Fruit fly (Drosophila melanogaster) whole organism, embryonic: ENCODE data around the gene 5-HT2B.

Experiments
- Atf6 ChIP-seq: fragments of 200-800 bp; sonication (Bioruptor generic); IDR thresholded peaks from 2 replicates; pipeline ENCODE4 v1.3.6; 2022; ENCODE audit warnings: missing biosample characterization, missing genetic modification characterization
- Blimp-1 ChIP-seq: fragments of 200-800 bp; sonication (Bioruptor generic); optimal IDR thresholded peaks from 3 replicates; lab custom pipeline; 2018; ENCODE audit warnings: missing biosample characterization, missing genetic modification characterization, mild to moderate bottlenecking, moderate library complexity, missing genetic modification reagents
- CG11085 ChIP-seq: fragments of 200-800 bp; sonication (Bioruptor generic); IDR thresholded peaks from 2 replicates; pipeline ENCODE4 v1.3.6; 2022; ENCODE audit warnings: missing biosample characterization, missing genetic modification characterization
- CG11695 ChIP-seq: fragments of 200-800 bp; sonication (Bioruptor generic); IDR thresholded peaks from 3 replicates; pipeline ENCODE4 v1.3.6; 2022; ENCODE audit warnings: missing biosample characterization, missing genetic modification characterization
- CG12155 ChIP-seq: fragments of 200-800 bp; sonication (Bioruptor generic); optimal IDR thresholded peaks from 3 replicates; lab custom pipeline; 2016; ENCODE audit warnings: missing biosample characterization, missing genetic modification characterization
- CG1233 ChIP-seq: fragments of 200-800 bp; sonication (Bioruptor generic); optimal IDR thresholded peaks from 4 replicates; lab custom pipeline; 2018; ENCODE audit warnings: missing biosample characterization, mild to moderate bottlenecking, missing genetic modification characterization
- CG18619 ChIP-seq: fragments of 200-800 bp; sonication (Bioruptor generic); optimal IDR thresholded peaks from 3 replicates; lab custom pipeline; 2017; ENCODE audit warnings: missing biosample characterization, mild to moderate bottlenecking, missing genetic modification characterization
- CG18764 ChIP-seq: fragments of 200-800 bp; sonication (Bioruptor generic); optimal IDR thresholded peaks from 3 replicates; lab custom pipeline; 2016; ENCODE audit warnings: missing biosample characterization, missing genetic modification characterization
- CG30020 ChIP-seq: fragments of 200-800 bp; optimal IDR thresholded peaks from 2 replicates; lab custom pipeline; 2019; ENCODE audit warnings: missing biosample characterization, mild to moderate bottlenecking, missing genetic modification characterization, moderate library complexity
- CG3995 ChIP-seq: fragments of 200-800 bp; sonication (Bioruptor generic); optimal IDR thresholded peaks from 3 replicates; lab custom pipeline; 2016; ENCODE audit warnings: missing biosample characterization, missing genetic modification characterization
- CG42726 ChIP-seq: fragments of 200-800 bp; sonication (Bioruptor generic); IDR thresholded peaks from 2 replicates; pipeline ENCODE4 v1.3.6; 2022; ENCODE audit warnings: missing biosample characterization, missing genetic modification characterization; ENCODE audit not compliant: partially characterized antibody
- CG7839 ChIP-seq: fragments of 200-800 bp; sonication (Bioruptor generic); optimal IDR thresholded peaks from 3 replicates; lab custom pipeline; 2018; ENCODE audit warnings: missing biosample characterization, mild to moderate bottlenecking, missing genetic modification characterization, moderate library complexity
- CG7963 ChIP-seq: fragments of 200-800 bp; sonication (Bioruptor generic); IDR thresholded peaks from 3 replicates; pipeline ENCODE4 v1.3.6; 2022; ENCODE audit warnings: missing biosample characterization, missing genetic modification characterization; ENCODE audit not compliant: partially characterized antibody
- CG8290 ChIP-seq, 3 experiments: fragments of 200-800 bp; sonication (Bioruptor generic); optimal IDR thresholded peaks; 2 replicates each; lab custom pipeline; 2016 to 2019; ENCODE audit warnings: missing biosample characterization in 3 of 3, missing genetic modification characterization in 3 of 3, mild to moderate bottlenecking in 2 of 3, moderate library complexity in 1 of 3
- CG8359 ChIP-seq: fragments of 200-800 bp; sonication (Bioruptor generic); optimal IDR thresholded peaks from 2 replicates; lab custom pipeline; 2017; ENCODE audit warnings: missing biosample characterization, mild to moderate bottlenecking, missing genetic modification characterization, borderline replicate concordance
- CG8765 ChIP-seq: fragments of 200-800 bp; sonication (Bioruptor generic); IDR thresholded peaks from 2 replicates; pipeline ENCODE4 v1.3.6; 2022; ENCODE audit warnings: missing biosample characterization, missing genetic modification characterization
- D ChIP-seq, 2 experiments: fragments of 200-800 bp in 1 of 2; fragments of >200 bp in 1 of 2; sonication (Bioruptor generic) in 1 of 2; optimal IDR thresholded peaks; 2 replicates in 1 of 2; 3 replicates in 1 of 2; lab custom pipeline; 2017; ENCODE audit warnings: mild to moderate bottlenecking in 1 of 2, missing biosample characterization in 1 of 2, missing genetic modification characterization in 1 of 2, missing genetic modification reagents in 1 of 2
- Dfd ChIP-seq, 2 experiments: fragments of >200 bp; optimal IDR thresholded peaks; 2 replicates each; lab custom pipeline; 2017; ENCODE audit warnings: missing biosample characterization in 2 of 2, missing genetic modification characterization in 2 of 2
- Dref ChIP-seq: fragments of 200-800 bp; sonication (Bioruptor generic); IDR thresholded peaks from 2 replicates; pipeline ENCODE4 v1.3.6; 2022; ENCODE audit warnings: missing biosample characterization, missing genetic modification characterization
- Meics ChIP-seq: fragments of 200-800 bp; sonication (Bioruptor generic); optimal IDR thresholded peaks from 2 replicates; lab custom pipeline; 2017; ENCODE audit warnings: missing biosample characterization, mild to moderate bottlenecking, missing genetic modification characterization
- Mrtf ChIP-seq: fragments of 200-800 bp; sonication (Bioruptor generic); IDR thresholded peaks from 3 replicates; pipeline ENCODE4 v1.3.6; 2022; ENCODE audit warnings: missing biosample characterization, missing genetic modification characterization
- NFAT ChIP-seq: fragments of 200-800 bp; sonication (Bioruptor generic); IDR thresholded peaks from 2 replicates; pipeline ENCODE4 v1.3.6; 2022; ENCODE audit warnings: missing biosample characterization, missing genetic modification characterization
- PHDP ChIP-seq: fragments of 200-800 bp; sonication (Bioruptor generic); optimal IDR thresholded peaks from 3 replicates; lab custom pipeline; 2018; ENCODE audit warnings: missing biosample characterization, mild to moderate bottlenecking, missing genetic modification characterization, moderate library complexity
- Side ChIP-seq: fragments of 200-800 bp; sonication (Bioruptor generic); optimal IDR thresholded peaks from 2 replicates; lab custom pipeline; 2016; ENCODE audit warnings: missing biosample characterization, missing genetic modification characterization
- Stat92E ChIP-seq, 3 experiments: fragments of >200 bp in 2 of 3; fragments of 200-800 bp in 1 of 3; sonication (Bioruptor generic) in 1 of 3; optimal IDR thresholded peaks; 2 replicates each; lab custom pipeline; 2017 to 2019; ENCODE audit warnings: missing biosample characterization in 3 of 3, missing genetic modification characterization in 3 of 3, mild to moderate bottlenecking in 1 of 3, moderate library complexity in 1 of 3
- Xbp1 ChIP-seq: fragments of 200-800 bp; sonication (Bioruptor generic); optimal IDR thresholded peaks from 3 replicates; lab custom pipeline; 2016; ENCODE audit warnings: missing biosample characterization, mild to moderate bottlenecking, missing genetic modification characterization
- ato ChIP-seq: fragments of 200-800 bp; sonication (Bioruptor generic); IDR thresholded peaks from 2 replicates; pipeline ENCODE4 v1.3.6; 2022; ENCODE audit warnings: missing biosample characterization, missing genetic modification characterization; ENCODE audit not compliant: partially characterized antibody
- bab2 ChIP-seq: fragments of 200-800 bp; sonication (Bioruptor generic); optimal IDR thresholded peaks from 2 replicates; lab custom pipeline; 2016; ENCODE audit warnings: missing biosample characterization, missing genetic modification characterization
- bowl ChIP-seq: fragments of 200-800 bp; sonication (Bioruptor generic); IDR thresholded peaks from 2 replicates; pipeline ENCODE4 v1.3.6; 2022; ENCODE audit warnings: missing biosample characterization, missing genetic modification characterization
- danr ChIP-seq: fragments of 200-800 bp; sonication (Bioruptor generic); IDR thresholded peaks from 2 replicates; pipeline ENCODE4 v1.3.6; 2022; ENCODE audit warnings: missing biosample characterization, missing genetic modification characterization
- dmrt11E ChIP-seq: fragments of 200-800 bp; sonication (Bioruptor generic); optimal IDR thresholded peaks from 3 replicates; lab custom pipeline; 2018; ENCODE audit warnings: missing biosample characterization, mild to moderate bottlenecking, missing genetic modification characterization, moderate library complexity
- dmrt99B ChIP-seq: fragments of 200-800 bp; sonication (Bioruptor generic); optimal IDR thresholded peaks from 2 replicates; lab custom pipeline; 2018; ENCODE audit warnings: missing biosample characterization, mild to moderate bottlenecking, missing genetic modification characterization, moderate library complexity
- ftz-f1 ChIP-seq: fragments of 200-800 bp; sonication (Bioruptor generic); optimal IDR thresholded peaks from 2 replicates; lab custom pipeline; 2016; ENCODE audit warnings: missing biosample characterization, missing genetic modification characterization
- gce ChIP-seq: fragments of 200-800 bp; sonication (Bioruptor generic); IDR thresholded peaks from 3 replicates; pipeline ENCODE4 v1.3.6; 2022; ENCODE audit warnings: missing biosample characterization, missing genetic modification characterization
- gcm ChIP-seq: fragments of 200-800 bp; sonication (Bioruptor generic); optimal IDR thresholded peaks from 2 replicates; lab custom pipeline; 2019; ENCODE audit warnings: missing biosample characterization, mild to moderate bottlenecking, missing genetic modification characterization, moderate library complexity
- knrl ChIP-seq: fragments of 200-800 bp; sonication (Bioruptor generic); IDR thresholded peaks from 3 replicates; pipeline ENCODE4 v1.3.6; 2022; ENCODE audit warnings: missing biosample characterization, missing genetic modification characterization; ENCODE audit not compliant: partially characterized antibody
- lilli ChIP-seq: fragments of 200-800 bp; sonication (Bioruptor generic); optimal IDR thresholded peaks from 3 replicates; lab custom pipeline; 2016; ENCODE audit warnings: missing biosample characterization, missing genetic modification characterization
- nmo ChIP-seq: fragments of 200-800 bp; sonication (Bioruptor generic); optimal IDR thresholded peaks from 2 replicates; lab custom pipeline; 2018; ENCODE audit warnings: missing biosample characterization, mild to moderate bottlenecking, missing genetic modification characterization, moderate library complexity
- odd ChIP-seq: fragments of 200-800 bp; sonication (Bioruptor generic); optimal IDR thresholded peaks from 2 replicates; lab custom pipeline; 2017; ENCODE audit warnings: missing biosample characterization, mild to moderate bottlenecking, missing genetic modification characterization
- pho ChIP-seq: fragments of 200-800 bp; sonication (Bioruptor generic); optimal IDR thresholded peaks from 2 replicates; lab custom pipeline; 2016; ENCODE audit warnings: missing biosample characterization, missing genetic modification characterization
- pita ChIP-seq: fragments of 200-800 bp; sonication (Bioruptor generic); optimal IDR thresholded peaks from 2 replicates; lab custom pipeline; 2017; ENCODE audit warnings: missing biosample characterization, mild to moderate bottlenecking, missing genetic modification characterization
- sim ChIP-seq: fragments of 200-800 bp; sonication (Bioruptor generic); IDR thresholded peaks from 2 replicates; pipeline ENCODE4 v1.3.6; 2022; ENCODE audit warnings: missing biosample characterization, missing genetic modification characterization
- so ChIP-seq: fragments of 200-800 bp; sonication (Bioruptor generic); IDR thresholded peaks from 3 replicates; pipeline ENCODE4 v1.3.6; 2022; ENCODE audit warnings: missing biosample characterization, missing genetic modification characterization
- sqz ChIP-seq: fragments of 200-800 bp; sonication (Bioruptor generic); optimal IDR thresholded peaks from 3 replicates; lab custom pipeline; 2018; ENCODE audit warnings: missing biosample characterization, mild to moderate bottlenecking, missing genetic modification characterization
- tup ChIP-seq: fragments of 200-800 bp; sonication (Bioruptor generic); optimal IDR thresholded peaks from 2 replicates; lab custom pipeline; 2016; ENCODE audit warnings: missing biosample characterization, mild to moderate bottlenecking, missing genetic modification characterization, moderate library complexity
- wek ChIP-seq: fragments of 200-800 bp; sonication (Bioruptor generic); optimal IDR thresholded peaks from 3 replicates; lab custom pipeline; 2018; ENCODE audit warnings: missing biosample characterization, mild to moderate bottlenecking, missing genetic modification characterization, moderate library complexity
- wor ChIP-seq: fragments of 200-800 bp; sonication (Bioruptor generic); IDR thresholded peaks from 2 replicates; pipeline ENCODE4 v1.3.6; 2022; ENCODE audit warnings: missing biosample characterization, missing genetic modification characterization
- zen2 ChIP-seq: fragments of 200-800 bp; sonication (Bioruptor generic); IDR thresholded peaks from 3 replicates; pipeline ENCODE4 v1.3.6; 2022; ENCODE audit warnings: missing biosample characterization, missing genetic modification characterization; ENCODE audit not compliant: partially characterized antibody

Gene 5-HT2B

dm6 chr3R:8652731-8653130, 74.7 kb downstream of the 5-HT2B start, which contains the start of the genes Sys1 and Dhod (continued):
- TF ChIP-seq zen2 (GFP tag; lab: Robert Waterston, UW) (peak; percentile 83; the same call in 2 of the 3 replicates), D (optimal IDR thresholded peaks at IDR 0.05; lab: Kevin White, UChicago) (no peak), D (GFP tag; optimal IDR thresholded peaks at IDR 0.05; lab: Kevin White, UChicago) (no peak), CG7963 (GFP tag; lab: Robert Waterston, UW) (peak; percentile 46; the same call in 1 of the 3 replicates), Xbp1 (GFP tag; lab: Kevin White, UChicago) (peak; percentile 76), CG8290 (GFP tag; optimal IDR thresholded peaks at IDR 0.05; lab: Kevin White, UChicago) (peak; percentile 51), CG8290 (tag; optimal IDR thresholded peaks at IDR 0.05; lab: Kevin White, UChicago) (peak; percentile 13 to 58), CG42726 (GFP tag; lab: Robert Waterston, UW) (no peak), PHDP (peak; percentile 49), CG3995 (GFP tag; lab: Kevin White, UChicago) (peak; percentile 74), dmrt11E (peak; percentile 51), lilli (GFP tag; lab: Kevin White, UChicago) (peak; percentile 89), CG18619 (peak; percentile 36), nmo (GFP tag; lab: Kevin White, UChicago) (peak; percentile 58), sqz (GFP tag; lab: Kevin White, UChicago) (no peak), tup (GFP tag; lab: Kevin White, UChicago) (no peak), Meics (GFP tag; lab: Kevin White, UChicago) (peak; percentile 57), Stat92E (GFP tag; optimal IDR thresholded peaks at IDR 0.05; lab: Kevin White, UChicago) (no peak), CG18764 (peak; percentile 33), CG8359 (GFP tag; lab: Kevin White, UChicago) (no peak), Atf6 (GFP tag; lab: Robert Waterston, UW) (peak; percentile 58), ftz-f1 (GFP tag; lab: Kevin White, UChicago) (no peak), bowl (GFP tag; lab: Robert Waterston, UW) (no peak), so (GFP tag; lab: Robert Waterston, UW) (peak; percentile 70; the same call in 2 of the 3 replicates), wek (GFP tag; lab: Kevin White, UChicago) (no peak), Blimp-1 (GFP tag; lab: Kevin White, UChicago) (peak; percentile 35), Mrtf (GFP tag; lab: Robert Waterston, UW) (no peak), sim (GFP tag; lab: Robert Waterston, UW) (no peak), CG30020 (tag; lab: Kevin White, UChicago) (peak; percentile 45), danr (GFP tag; lab: Robert Waterston, UW) (no peak), CG11695 (peak; percentile 49; the same call in 1 of the 3 replicates), Dref (GFP tag; lab: Robert Waterston, UW) (peak; percentile 68), gce (GFP tag; lab: Robert Waterston, UW) (0 out of 3 replicates have a peak, but pooled peaks have one; percentile 40), CG7839 (tag; lab: Kevin White, UChicago) (peak; percentile 59), CG12155 (peak; percentile 62), gcm (no peak), pho (peak; percentile 60), wor (GFP tag; lab: Robert Waterston, UW) (peak; percentile 27; the same call in 1 of the 2 replicates), pita (GFP tag; lab: Kevin White, UChicago) (no peak), CG11085 (GFP tag; lab: Robert Waterston, UW) (0 out of 2 replicates have a peak, but pooled peaks have one; percentile 27), dmrt99B (tag; lab: Kevin White, UChicago) (peak; percentile 28), knrl (GFP tag; lab: Robert Waterston, UW) (peak; percentile 87), Side (GFP tag; lab: Kevin White, UChicago) (peak; percentile 34), CG8765 (GFP tag; lab: Robert Waterston, UW) (peak; percentile 49; the same call in 1 of the 2 replicates), CG1233 (GFP tag; lab: Kevin White, UChicago) (peak; percentile 52), NFAT (GFP tag; lab: Robert Waterston, UW) (peak; percentile 41; the same call in 1 of the 2 replicates), Dfd (GFP tag; optimal IDR thresholded peaks at IDR 0.05; lab: Kevin White, UChicago) (no peak), odd (GFP tag; lab: Kevin White, UChicago) (peak; percentile 27), ato (GFP tag; lab: Robert Waterston, UW) (no peak), bab2 (peak; percentile 49)
